Worm (Caenorhabditis elegans): ENCODE data around the gene skr-8.

DNA sequence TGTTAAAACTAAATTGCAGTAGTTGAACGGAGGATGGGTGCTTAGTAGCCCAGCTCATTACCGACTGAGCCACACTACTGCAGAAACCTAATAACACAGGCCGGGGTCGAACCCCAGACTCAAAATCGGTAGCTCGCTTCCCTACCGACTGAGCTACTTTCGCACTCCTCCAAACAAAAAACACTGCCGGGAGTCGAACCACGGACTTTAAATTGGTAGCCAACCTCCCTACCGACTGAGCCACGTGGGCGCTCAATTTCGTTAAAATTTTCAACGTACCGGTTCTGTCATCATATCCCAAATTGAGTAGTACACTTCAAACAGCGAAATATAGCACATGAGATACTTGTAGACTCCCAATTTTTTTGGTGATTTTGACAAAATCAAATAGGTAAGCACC lies 15.2 kb downstream of the skr-8 start:
- TF ChIP-seq unc-55 (GFP tag; optimal IDR thresholded peaks at IDR 0.05) = no peak
- TF ChIP-seq ztf-11 (tag; optimal IDR thresholded peaks at IDR 0.05) = no peak
- TF ChIP-seq ama-1 (optimal IDR thresholded peaks at IDR 0.05) = no peak
- no peak for TF ChIP-seq snpc-4 (tag; optimal IDR thresholded peaks at IDR 0.05)

Measured in whole organism, L2 larva.